Worm (Caenorhabditis elegans): ENCODE results near the gene srg-4.

DNA sequence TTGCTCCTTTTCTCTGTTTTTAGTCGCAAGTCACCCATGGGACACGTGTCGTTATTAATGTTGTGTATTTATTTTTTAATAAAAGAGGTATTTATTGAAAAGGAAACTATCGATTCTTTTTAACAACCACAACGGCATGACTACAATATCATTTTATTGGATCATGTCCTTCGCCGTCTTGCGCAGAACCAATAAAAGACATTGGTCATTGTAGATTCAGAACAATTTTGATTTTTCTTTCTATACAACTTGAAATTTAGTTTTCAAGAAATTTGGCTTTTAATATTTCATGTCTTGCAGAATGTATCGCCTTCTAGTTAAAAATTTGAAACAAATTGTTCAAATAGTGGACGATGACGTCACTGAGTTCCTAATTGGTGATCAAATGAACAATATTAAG lies 10.4 kb downstream of the srg-4 start, which contains the start of gene amdh-1:
- TF ChIP-seq C38D4.7 (GFP tag; optimal IDR thresholded peaks at IDR 0.05) = no peak
- no peak for TF ChIP-seq rnt-1 (tag; optimal IDR thresholded peaks at IDR 0.05)
- no peak for TF ChIP-seq elt-2 (tag; optimal IDR thresholded peaks at IDR 0.05)
- no peak for TF ChIP-seq lin-11 (tag; optimal IDR thresholded peaks at IDR 0.05)
- no peak for TF ChIP-seq ref-2 (tag; optimal IDR thresholded peaks at IDR 0.05)
- no peak for TF ChIP-seq ceh-18 (tag; optimal IDR thresholded peaks at IDR 0.05)

Data from whole organism, late embryonic.